Worm (Caenorhabditis elegans): Measurements from ENCODE around the gene nhr-203.

ce11 chrV:414630-415029 lies 45.0 kb upstream of the nhr-203 start, which contains the start of gene dod-19:
- TF ChIP-seq nhr-12 (tag; optimal IDR thresholded peaks at IDR 0.05) (no peak), nhr-237 (tag; optimal IDR thresholded peaks at IDR 0.05) (no peak), lin-39 (tag; optimal IDR thresholded peaks at IDR 0.05) (no peak), nhr-43 (tag; optimal IDR thresholded peaks at IDR 0.05; ENCODE audit: poor library complexity, severe bottlenecking) (no peak), jun-1 (tag; optimal IDR thresholded peaks at IDR 0.05) (no peak), ztf-11 (tag; optimal IDR thresholded peaks at IDR 0.05) (no peak), aly-2 (tag; optimal IDR thresholded peaks at IDR 0.05) (no peak), unc-62 (GFP tag; optimal IDR thresholded peaks at IDR 0.05) (no peak), ama-1 (optimal IDR thresholded peaks at IDR 0.05) (no peak), unc-39 (tag; optimal IDR thresholded peaks at IDR 0.05) (no peak)

Data from whole organism, L3 larva.